Fruit fly (Drosophila melanogaster) ovary, adult (tissue): Measurements from ENCODE around the gene Ythdf.

ENCODE experiments used
- CG17801 ChIP-seq: fragments of 200-800 bp; optimal IDR thresholded peaks from 2 replicates; lab custom pipeline; 2019; ENCODE audit warnings: missing biosample characterization, mild to moderate bottlenecking, missing genetic modification characterization, moderate library complexity; ENCODE audit not compliant: partially characterized antibody

The Ythdf gene

DNA sequence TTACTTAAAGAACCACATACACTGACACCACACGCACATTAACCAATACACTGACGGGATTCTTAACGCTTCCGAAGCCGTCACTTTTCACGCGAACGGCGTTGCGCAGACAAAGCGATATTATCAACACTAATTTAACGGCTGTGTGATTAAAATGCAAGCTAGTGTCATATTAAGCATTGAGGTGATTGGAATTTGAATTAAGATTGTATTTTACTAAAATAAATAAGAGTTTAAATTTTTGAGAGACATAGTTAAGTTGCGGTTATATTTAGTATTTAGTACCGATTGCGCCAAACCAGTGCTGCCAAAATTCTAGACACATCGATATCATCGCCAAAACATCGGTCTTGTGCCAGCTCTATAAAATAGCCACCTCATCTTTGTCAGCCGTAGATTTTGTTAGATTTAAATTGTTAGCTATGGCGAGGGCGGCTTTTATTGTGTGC is at the start of gene Ythdf, which contains the start of gene bai:
Ythdf (minus strand) TSS at position 222 of the 449 bp plus-strand sequence.
bai (plus strand) TSS at position 347 of the 449 bp plus-strand sequence.
- peak; percentile 15 for TF ChIP-seq CG17801

DNA sequence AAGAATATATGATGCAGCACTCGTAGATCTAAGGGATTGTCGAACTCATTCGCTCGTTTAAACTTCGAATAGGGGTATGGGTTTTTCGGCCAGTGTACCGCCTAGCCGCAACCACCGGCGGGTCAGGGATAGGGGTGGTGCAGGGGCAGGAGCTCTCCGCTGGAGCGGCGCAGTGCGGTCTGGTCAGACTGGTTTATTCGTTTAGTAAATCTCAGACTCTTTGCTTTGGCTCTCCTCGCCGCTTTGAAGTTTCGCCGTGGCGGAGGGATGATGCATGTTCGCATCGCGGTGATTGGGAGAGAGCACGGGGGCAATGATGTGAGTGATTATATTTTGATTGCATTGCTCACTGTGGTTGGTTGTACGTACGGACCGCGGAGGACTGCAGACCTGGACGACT is 43.3 kb upstream of the Ythdf start, which contains the start of gene fd96Ca:
fd96Ca (plus strand) TSS at position 337 of the 400 bp plus-strand sequence.
- no peak for TF ChIP-seq CG17801

DNA sequence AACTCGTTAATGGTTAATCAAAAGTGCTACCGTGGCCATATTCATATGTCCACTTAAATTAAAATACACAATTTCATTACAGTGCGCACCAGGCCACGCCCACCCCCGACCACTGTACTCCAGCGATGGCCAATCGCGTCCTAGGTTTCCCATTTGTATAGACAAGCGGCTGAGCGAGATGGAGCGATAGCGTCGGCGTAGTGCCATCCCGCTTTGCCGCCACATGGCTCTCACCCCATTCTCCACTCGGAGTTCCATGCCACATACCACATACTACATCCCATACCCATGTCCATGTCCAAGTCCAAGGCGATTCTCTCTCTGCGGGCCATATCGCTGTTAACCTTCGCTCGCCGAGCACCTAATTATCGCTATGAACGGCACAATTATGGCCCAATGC is 41.4 kb upstream of the Ythdf start:
- no peak for TF ChIP-seq CG17801

DNA sequence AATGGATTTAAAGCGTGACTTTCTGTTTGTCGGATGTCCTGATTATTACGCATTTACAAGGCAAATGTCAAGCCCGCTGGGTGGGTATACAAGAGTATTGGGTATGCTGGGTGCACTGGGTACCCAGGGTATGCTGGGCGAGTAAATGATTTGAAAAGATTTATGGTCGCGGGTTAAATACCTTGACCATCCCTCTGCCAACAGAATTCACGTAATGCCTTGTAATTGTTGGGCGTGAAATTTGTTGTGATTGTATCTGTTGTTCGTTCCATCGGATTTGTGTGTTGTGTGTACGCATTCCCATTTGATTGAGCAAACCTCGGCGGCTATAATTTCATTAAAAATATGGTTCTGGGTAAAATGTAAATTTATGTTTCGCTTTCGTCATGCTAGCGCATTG is 39.6 kb upstream of the Ythdf start:
- TF ChIP-seq CG17801 = no peak

DNA sequence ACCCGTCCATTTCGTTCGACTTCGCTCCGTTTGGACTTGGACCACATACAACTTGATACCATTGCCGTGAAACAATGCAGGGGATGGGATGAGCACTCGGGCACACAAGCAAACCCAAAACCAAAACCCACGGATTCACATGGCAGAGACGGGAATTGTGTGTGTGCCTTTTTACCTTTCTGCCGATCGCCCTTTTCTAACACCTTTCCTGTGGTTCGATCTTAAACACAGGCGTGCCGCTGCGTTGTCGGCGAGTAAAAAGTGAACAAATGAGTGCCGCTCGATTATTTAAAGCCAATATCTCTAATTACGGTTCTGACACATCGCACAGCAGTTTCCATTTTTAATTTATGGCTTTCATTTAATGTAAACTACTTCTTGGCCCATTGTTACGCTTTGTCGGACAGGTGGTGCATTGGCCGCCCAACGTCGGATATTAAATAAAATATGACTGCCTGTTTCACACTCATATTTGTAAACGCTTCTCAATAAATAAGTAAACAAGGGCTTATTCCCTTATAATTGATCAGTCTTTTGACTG is 38.3 kb upstream of the Ythdf start:
- no peak for TF ChIP-seq CG17801

DNA sequence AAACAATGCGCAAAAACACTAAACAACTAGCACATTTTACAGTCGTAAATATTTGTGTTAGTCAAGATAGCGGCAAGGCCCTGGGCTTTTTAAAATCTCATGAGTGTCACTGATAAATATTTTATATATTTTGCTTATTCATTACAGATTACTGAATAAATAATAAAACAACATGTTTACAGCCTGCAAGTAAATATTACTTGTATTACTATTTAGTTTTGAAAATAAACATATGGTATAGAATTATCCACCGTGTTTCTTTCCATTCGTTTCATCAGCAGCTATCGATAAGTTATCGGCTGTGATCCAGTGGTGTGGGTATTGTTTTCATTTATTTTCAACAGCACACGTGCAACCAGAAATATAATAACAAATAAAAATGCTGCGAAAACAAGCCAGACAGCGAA is 35.5 kb upstream of the Ythdf start, which contains the start of the genes shams and CG11920:
shams (minus strand) TSS at position 50 of the 407 bp plus-strand sequence.
CG11920 (plus strand) TSS at position 320 of the 407 bp plus-strand sequence.
- TF ChIP-seq CG17801 = peak; percentile 23

DNA sequence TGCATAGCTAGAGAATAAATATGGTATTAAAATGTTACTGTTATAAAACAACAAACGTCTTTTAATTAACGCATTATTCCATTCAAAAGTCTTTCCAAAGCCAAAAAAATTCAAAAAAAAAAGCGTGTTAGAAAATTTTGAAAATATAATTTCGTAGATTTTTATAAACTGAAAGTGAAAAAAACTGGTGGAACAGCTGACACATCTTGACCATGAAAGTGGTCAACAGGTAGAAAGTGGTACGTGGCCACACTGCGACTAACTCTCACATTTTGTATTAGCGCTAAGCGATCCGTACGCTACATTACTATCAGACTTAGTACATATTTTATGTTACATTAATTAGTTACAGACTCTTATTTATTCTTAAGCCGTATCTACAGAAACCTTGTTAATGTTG is 31.8 kb upstream of the Ythdf start, which contains the start of gene CG11836:
CG11836 (plus strand) TSS at position 256 of the 400 bp plus-strand sequence.
- TF ChIP-seq CG17801 = no peak

DNA sequence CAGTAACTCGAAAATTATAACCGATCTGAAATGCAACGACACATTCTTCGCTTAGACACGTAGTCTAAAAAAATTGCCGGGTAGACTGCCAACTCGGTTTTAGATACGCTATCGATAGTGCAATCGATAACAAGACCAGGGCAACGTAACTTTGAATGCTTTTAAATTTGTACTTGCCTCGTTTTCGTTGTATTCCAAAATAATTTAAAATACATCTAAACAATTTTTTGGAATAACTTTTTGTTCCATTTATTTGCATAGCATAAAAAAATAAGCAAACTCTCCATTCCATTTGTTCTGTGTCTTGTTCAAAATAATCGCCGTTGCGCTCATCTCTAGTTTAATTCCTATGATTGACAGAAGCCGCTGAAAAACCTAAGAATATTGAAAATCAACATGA is 30.5 kb upstream of the Ythdf start, which contains the start of the genes Stt3B and CG11839:
Stt3B (minus strand) TSS at position 69 of the 400 bp plus-strand sequence.
CG11839 (plus strand) TSS at position 359 of the 400 bp plus-strand sequence.
- peak; percentile 77 for TF ChIP-seq CG17801

DNA sequence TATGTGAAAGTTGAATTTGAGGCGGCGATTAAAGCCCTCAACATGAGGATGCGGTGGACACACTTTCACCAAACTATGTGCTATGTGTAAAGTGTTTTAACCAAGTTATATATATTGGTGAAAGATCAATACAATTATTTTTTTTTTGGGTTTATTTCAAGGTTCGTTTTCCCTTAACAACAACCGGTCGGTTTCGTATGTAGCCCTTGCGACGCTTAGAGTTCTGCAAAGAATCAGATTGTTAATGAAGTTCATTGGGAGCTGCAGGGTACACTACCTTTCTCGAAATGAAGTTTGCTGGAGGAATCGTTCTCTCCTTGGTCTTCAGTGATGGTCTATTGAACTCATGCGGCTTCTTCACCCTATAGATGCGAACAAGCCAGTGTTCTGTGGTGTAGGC is 27.8 kb upstream of the Ythdf start:
- TF ChIP-seq CG17801 = no peak

DNA sequence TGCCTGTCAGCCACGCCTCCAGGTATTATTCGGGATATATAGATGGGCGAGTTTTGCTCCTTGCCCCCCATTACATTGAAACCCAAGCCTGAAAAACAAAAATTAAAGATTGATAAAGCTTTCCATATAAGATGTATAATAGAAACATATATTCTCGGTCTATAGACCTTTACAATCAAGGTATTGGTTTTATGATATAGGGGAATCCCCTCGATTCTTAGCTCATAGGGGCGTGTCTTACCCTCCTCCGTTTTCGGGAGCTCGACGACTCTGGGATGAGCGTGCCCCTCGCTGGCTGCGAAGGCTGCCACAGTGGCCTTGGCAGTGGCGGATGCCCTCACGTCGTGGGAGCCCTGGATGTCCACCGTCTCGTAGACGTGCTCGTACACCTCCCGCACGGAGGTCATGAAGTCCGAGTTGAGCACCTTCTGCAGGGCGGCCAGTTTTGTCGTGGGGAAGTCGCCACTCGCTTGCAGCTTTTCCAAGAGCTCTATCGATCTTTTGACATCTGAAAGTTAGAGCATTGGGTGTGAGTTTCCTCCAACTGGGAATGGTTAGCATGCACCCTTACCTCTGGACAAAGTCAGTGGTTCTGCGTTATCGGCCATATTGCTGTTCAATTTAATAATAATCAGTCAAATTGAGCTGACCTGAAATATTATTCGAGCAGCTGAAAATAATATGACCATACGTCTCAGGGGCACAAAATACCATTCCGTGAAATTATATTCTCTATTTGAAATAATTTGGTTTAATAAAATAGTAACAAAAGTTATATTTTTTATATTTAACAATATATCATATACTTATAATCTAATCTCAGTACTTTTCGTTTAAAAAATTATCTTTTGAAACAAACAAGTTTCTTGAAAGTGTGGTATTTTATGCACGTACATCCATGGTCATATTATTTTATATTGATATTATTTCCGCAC is 26.1 kb upstream of the Ythdf start, which contains the start of the genes veli and PQBP1:
veli (minus strand) TSS at position 685 of the 935 bp plus-strand sequence.
PQBP1 (plus strand) TSS at position 885 of the 935 bp plus-strand sequence.
- peak; percentile 39 for TF ChIP-seq CG17801

DNA sequence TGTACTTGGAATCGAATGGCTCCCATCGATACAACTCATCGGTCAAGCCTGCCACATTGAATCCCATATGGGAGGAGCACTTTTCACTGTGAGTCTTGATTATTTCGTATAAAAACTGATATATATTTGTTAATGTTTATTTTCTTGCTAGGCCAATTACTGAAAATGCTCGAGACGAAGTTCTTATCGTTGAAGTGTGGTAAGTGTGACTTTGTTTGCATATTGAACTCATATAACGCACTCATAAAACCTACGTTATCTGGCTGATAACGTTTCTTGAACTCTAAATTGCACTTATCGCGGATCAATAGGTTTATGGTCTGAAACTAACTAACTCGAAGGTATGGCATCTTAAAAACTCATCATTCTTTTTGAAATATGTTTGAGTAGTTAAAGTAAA is 21.4 kb upstream of the Ythdf start:
- no peak for TF ChIP-seq CG17801

DNA sequence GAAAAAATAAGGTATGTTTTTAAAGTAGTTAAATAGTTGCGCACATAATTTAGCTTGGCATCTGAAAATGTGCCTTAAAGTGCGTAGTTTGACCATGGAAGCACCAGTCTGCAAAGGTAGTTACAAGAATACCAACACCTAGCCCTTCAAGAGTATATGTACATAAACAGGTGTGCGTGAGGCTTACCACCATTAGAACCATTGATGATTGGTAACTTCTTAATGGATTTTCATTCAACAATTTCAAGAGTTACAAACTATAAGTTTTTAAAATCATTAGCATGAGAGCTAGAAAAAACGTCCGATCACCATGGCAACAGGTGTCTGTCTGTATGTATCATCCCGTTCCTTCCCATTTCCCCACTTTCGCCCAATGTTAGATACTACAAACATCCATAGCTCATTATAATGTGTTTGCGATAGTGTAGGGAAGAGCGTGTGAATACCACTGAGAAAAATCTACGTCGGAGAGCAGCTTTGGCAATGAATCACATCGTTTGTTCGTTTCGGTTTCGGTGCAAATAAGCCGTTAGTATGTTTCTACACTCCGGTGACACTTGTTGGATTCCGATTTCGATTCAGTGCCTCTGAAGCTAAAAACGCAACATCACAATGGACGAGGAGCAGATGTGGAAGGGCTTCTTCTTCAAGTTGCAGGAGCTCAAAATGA is 17.6 kb upstream of the Ythdf start:
- no peak for TF ChIP-seq CG17801

DNA sequence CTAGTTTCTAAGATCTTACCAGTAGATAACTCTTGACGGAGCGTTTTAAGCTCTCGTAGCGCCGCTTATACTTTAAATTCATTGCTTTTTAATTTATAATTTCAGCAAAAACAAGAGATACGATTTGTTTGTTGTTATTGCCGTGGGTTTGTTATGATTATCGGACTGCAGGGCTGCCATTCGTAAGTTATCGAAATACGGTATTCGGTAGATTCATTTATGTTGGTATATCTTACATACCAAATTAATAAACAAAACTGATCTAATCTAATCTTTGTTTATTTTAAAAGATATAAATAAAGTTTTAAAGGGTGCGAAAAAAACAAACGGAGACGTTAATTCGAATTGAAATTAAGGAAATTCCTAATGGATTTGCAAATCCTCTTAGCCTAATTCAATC is 17.0 kb upstream of the Ythdf start, which contains the start of the genes CG31111 and stac:
CG31111 (minus strand) TSS at position 162 of the 400 bp plus-strand sequence.
stac (plus strand) TSS at position 271 of the 400 bp plus-strand sequence.
- TF ChIP-seq CG17801 = no peak

DNA sequence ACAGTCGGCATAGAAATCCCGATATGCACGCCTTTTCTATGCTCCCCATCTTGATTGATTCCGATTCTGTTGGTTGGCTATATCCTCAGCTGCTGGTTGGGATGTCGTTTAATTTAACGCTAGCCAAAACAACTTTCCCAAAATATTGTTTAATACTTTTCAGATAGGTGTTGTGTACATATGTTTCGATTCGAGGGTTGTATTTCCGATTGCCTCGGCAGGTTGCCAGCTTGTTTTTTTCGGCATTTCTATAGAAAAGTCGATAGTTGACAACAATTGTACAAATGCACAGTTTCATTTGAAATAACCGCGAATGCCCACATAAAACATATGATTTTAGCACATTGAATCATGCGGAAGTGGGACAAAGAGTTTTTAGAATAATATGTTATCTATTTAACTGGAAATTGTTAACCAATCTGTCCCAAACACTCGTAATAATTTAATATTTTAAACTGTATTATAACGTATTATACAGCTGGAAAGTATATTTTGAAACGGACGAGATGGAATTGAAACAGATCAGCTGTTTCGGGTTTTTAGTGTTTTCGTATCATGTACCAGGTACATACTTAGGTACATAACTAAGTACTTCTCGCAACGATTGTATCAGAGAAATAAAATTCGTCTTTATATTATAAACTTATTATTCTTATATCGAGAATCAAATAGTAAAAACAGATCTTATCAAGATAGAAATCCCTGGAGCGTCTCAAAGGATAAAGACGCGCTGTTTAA is 15.6 kb upstream of the Ythdf start, which contains the start of gene CG31109:
CG31109 (minus strand) TSS at position 203 of the 738 bp plus-strand sequence.
- peak; percentile 32 for TF ChIP-seq CG17801

DNA sequence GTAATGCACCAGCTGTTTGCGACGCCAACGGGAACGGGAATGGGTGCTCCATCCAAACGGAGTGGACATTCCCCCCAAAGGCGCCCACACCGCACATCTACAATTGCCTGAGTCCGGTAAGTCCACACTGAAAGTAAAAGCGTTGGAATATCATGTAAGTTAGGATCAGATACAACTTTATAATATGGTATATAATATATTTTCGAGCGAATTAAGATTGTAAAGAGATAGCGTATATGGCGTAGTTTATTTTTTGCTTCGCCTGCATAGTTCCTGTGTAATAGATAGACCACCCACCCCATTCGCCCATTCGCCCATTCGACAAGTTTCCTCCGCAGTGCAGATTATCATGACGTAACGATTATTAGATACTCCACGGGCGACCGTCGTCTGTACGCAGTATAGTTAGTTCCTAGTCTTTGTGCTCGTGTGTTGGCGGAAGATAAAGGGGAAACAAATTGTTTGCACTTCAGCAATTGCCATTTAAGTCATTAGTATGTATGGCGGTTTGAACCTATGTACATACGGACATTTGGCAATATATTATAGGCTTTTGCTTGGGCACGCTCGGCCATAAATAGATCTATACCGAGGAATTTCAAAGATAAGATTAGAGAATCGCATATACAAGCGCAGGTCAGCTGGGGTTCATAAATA is 12.5 kb upstream of the Ythdf start:
- TF ChIP-seq CG17801 = no peak
